Worm (Caenorhabditis elegans) whole organism, late embryonic: Measurements from ENCODE around the gene Y48C3A.18.

Experiments used
- C08G9.2 ChIP-seq: sonication (generic microtip); optimal IDR thresholded peaks from 2 replicates; lab custom pipeline; 2016; ENCODE audit warnings: mild to moderate bottlenecking, missing genetic modification characterization, moderate library complexity, missing compliant biosample characterization
- K09A11.1 ChIP-seq: sonication (generic microtip); optimal IDR thresholded peaks from 2 replicates; lab custom pipeline; 2017; ENCODE audit warnings: antibody characterized with exemption, mild to moderate bottlenecking, missing genetic modification characterization, missing compliant biosample characterization; ENCODE audit not compliant: insufficient read depth
- ahr-1 ChIP-seq: sonication (generic microtip); optimal IDR thresholded peaks from 2 replicates; lab custom pipeline; 2016; ENCODE audit warnings: missing genetic modification characterization, missing compliant biosample characterization
- ceh-2 ChIP-seq: sonication (generic microtip); optimal IDR thresholded peaks from 2 replicates; lab custom pipeline; 2016; ENCODE audit warnings: missing genotype, missing genetic modification characterization, missing compliant biosample characterization
- ceh-24 ChIP-seq: sonication (generic microtip); optimal IDR thresholded peaks from 2 replicates; lab custom pipeline; 2016; ENCODE audit warnings: mild to moderate bottlenecking, missing genetic modification characterization, missing compliant biosample characterization
- ceh-31 ChIP-seq: sonication (generic microtip); optimal IDR thresholded peaks from 2 replicates; lab custom pipeline; 2016; ENCODE audit warnings: missing genetic modification characterization, missing compliant biosample characterization
- ceh-34 ChIP-seq: sonication (generic microtip); optimal IDR thresholded peaks from 2 replicates; lab custom pipeline; 2016; ENCODE audit warnings: mild to moderate bottlenecking, missing genetic modification characterization, missing compliant biosample characterization
- ceh-45 ChIP-seq: fragments of 200-800 bp; sonication (Bioruptor generic); IDR thresholded peaks from 2 replicates; pipeline ENCODE4 v1.3.6; 2022; ENCODE audit warnings: missing genetic modification reagents, missing genetic modification characterization, missing compliant biosample characterization
- ceh-6 ChIP-seq: fragments of 200-800 bp; sonication (Bioruptor generic); optimal IDR thresholded peaks from 2 replicates; lab custom pipeline; 2018; ENCODE audit warnings: mild to moderate bottlenecking, missing genetic modification characterization, missing compliant biosample characterization
- dve-1 ChIP-seq: sonication (generic microtip); optimal IDR thresholded peaks from 2 replicates; lab custom pipeline; 2017; ENCODE audit warnings: antibody characterized with exemption, mild to moderate bottlenecking, missing genetic modification characterization, missing compliant biosample characterization
- elt-4 ChIP-seq: sonication (generic microtip); optimal IDR thresholded peaks from 2 replicates; lab custom pipeline; 2016; ENCODE audit warnings: missing genetic modification characterization, missing compliant biosample characterization
- fax-1 ChIP-seq: sonication (generic microtip); optimal IDR thresholded peaks from 2 replicates; lab custom pipeline; 2016; ENCODE audit warnings: missing genotype, missing genetic modification characterization, missing compliant biosample characterization
- fkh-10 ChIP-seq: fragments of 150-350 bp; optimal IDR thresholded peaks from 2 replicates; lab custom pipeline; 2014; ENCODE audit warnings: missing biosample characterization, missing genetic modification reagents, missing genetic modification characterization
- fkh-6 ChIP-seq: sonication (generic microtip); optimal IDR thresholded peaks from 2 replicates; lab custom pipeline; 2016; ENCODE audit warnings: missing genetic modification characterization, missing compliant biosample characterization
- gmeb-2 ChIP-seq: sonication (generic microtip); optimal IDR thresholded peaks from 2 replicates; lab custom pipeline; 2016; ENCODE audit warnings: missing genetic modification characterization, inconsistent platforms, missing compliant biosample characterization
- hlh-15 ChIP-seq: sonication (generic microtip); optimal IDR thresholded peaks from 2 replicates; lab custom pipeline; 2016; ENCODE audit warnings: missing genetic modification characterization, missing compliant biosample characterization
- hlh-30 ChIP-seq: sonication (generic microtip); optimal IDR thresholded peaks from 2 replicates; lab custom pipeline; 2017; ENCODE audit warnings: antibody characterized with exemption, missing genetic modification characterization, missing compliant biosample characterization; ENCODE audit not compliant: insufficient read depth
- hlh-6 ChIP-seq: sonication (generic microtip); optimal IDR thresholded peaks from 2 replicates; lab custom pipeline; 2016; ENCODE audit warnings: missing genotype, missing genetic modification characterization, missing compliant biosample characterization
- lim-6 ChIP-seq: sonication (generic microtip); optimal IDR thresholded peaks from 2 replicates; lab custom pipeline; 2016; ENCODE audit warnings: missing genetic modification characterization, missing compliant biosample characterization
- madf-2 ChIP-seq: sonication (generic microtip); optimal IDR thresholded peaks from 2 replicates; lab custom pipeline; 2017; ENCODE audit warnings: missing genetic modification characterization, missing compliant biosample characterization
- nfya-1 ChIP-seq: sonication (generic microtip); optimal IDR thresholded peaks from 2 replicates; lab custom pipeline; 2017; ENCODE audit warnings: missing genetic modification characterization, mild to moderate bottlenecking, missing compliant biosample characterization, antibody characterized with exemption, moderate library complexity
- nhr-11 ChIP-seq: fragments of 150-350 bp; optimal IDR thresholded peaks from 2 replicates; lab custom pipeline; 2014; ENCODE audit warnings: missing biosample characterization, missing genetic modification characterization
- pat-9 ChIP-seq: fragments of 200-800 bp; sonication (Bioruptor generic); optimal IDR thresholded peaks from 2 replicates; lab custom pipeline; 2018; ENCODE audit warnings: mild to moderate bottlenecking, missing genetic modification characterization, moderate library complexity, missing compliant biosample characterization
- pha-2 ChIP-seq: sonication (generic microtip); optimal IDR thresholded peaks from 2 replicates; lab custom pipeline; 2017; ENCODE audit warnings: mild to moderate bottlenecking, missing genetic modification characterization, missing compliant biosample characterization
- ref-2 ChIP-seq: sonication (generic microtip); optimal IDR thresholded peaks from 2 replicates; lab custom pipeline; 2016; ENCODE audit warnings: missing genetic modification characterization, missing compliant biosample characterization
- rnt-1 ChIP-seq: sonication (generic microtip); optimal IDR thresholded peaks from 2 replicates; lab custom pipeline; 2016; ENCODE audit warnings: missing genetic modification characterization, missing compliant biosample characterization
- sdc-2 ChIP-seq: sonication (generic microtip); optimal IDR thresholded peaks from 2 replicates; lab custom pipeline; 2016; ENCODE audit warnings: missing genotype, missing genetic modification characterization, missing compliant biosample characterization
- sox-2 ChIP-seq: fragments of 200-800 bp; sonication (Bioruptor generic); IDR thresholded peaks from 2 replicates; pipeline ENCODE4 v1.3.6; 2022; ENCODE audit warnings: missing genetic modification reagents, missing genetic modification characterization, missing compliant biosample characterization
- sox-4 ChIP-seq: sonication (generic microtip); optimal IDR thresholded peaks from 2 replicates; lab custom pipeline; 2017; ENCODE audit warnings: mild to moderate bottlenecking, missing genetic modification characterization, inconsistent platforms, missing compliant biosample characterization
- tbx-2 ChIP-seq: sonication (generic microtip); optimal IDR thresholded peaks from 2 replicates; lab custom pipeline; 2016; ENCODE audit warnings: missing genetic modification characterization, missing compliant biosample characterization
- tbx-7 ChIP-seq: sonication (generic microtip); optimal IDR thresholded peaks from 2 replicates; lab custom pipeline; 2016; ENCODE audit warnings: missing genotype, missing genetic modification characterization, missing compliant biosample characterization
- ttx-3 ChIP-seq: sonication (generic microtip); optimal IDR thresholded peaks from 2 replicates; lab custom pipeline; 2016; ENCODE audit warnings: missing genetic modification reagents, missing genetic modification characterization, missing compliant biosample characterization
- unc-3 ChIP-seq, 2 experiments: fragments of 200-800 bp in 1 of 2; sonication (Bioruptor generic) in 1 of 2; sonication (generic microtip) in 1 of 2; conservative IDR thresholded peaks in 1 of 2; optimal IDR thresholded peaks in 1 of 2; 2 replicates each; pipeline versions ENCODE4 v1.3.6 to Lab custom; 2016 to 2022; ENCODE audit warnings: missing compliant biosample characterization in 2 of 2, missing genetic modification characterization in 2 of 2, missing genetic modification reagents in 1 of 2
- unc-55 ChIP-seq: sonication (generic microtip); optimal IDR thresholded peaks from 2 replicates; lab custom pipeline; 2017; ENCODE audit warnings: missing biosample characterization, missing genetic modification reagents, missing genetic modification characterization
- zip-5 ChIP-seq: sonication (generic microtip); optimal IDR thresholded peaks from 2 replicates; lab custom pipeline; 2016; ENCODE audit warnings: missing genetic modification characterization, missing compliant biosample characterization

Gene Y48C3A.18

DNA sequence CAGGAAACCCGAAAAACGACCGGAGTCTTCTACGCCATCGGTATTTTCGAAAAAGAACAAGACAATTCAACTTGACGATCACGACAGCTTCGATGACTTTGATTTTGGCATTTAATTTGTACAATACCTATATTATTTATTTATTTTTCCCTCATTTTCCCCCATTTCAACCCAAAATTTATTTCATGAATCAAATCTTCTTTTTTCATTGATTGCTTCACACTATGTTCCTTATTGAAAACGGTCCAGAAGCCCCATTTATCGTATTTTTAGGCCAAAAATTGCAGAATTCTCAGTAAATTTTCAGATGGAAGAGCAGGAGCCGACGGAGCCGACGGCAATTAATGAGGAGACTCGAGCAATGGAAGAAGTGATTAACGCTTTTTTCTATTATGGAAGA is 11.8 kb downstream of the Y48C3A.18 start, which contains the start of gene Y48E1C.2:
Y48E1C.2 (plus strand) TSS at position 301 of the 400 bp plus-strand sequence.
- TF ChIP-seq unc-3 (GFP tag; conservative IDR thresholded peaks at IDR 0.05; lab: Robert Waterston, UW): no peak
- TF ChIP-seq unc-3 (tag; optimal IDR thresholded peaks at IDR 0.05; lab: Kevin White, UChicago): no peak
- no peak for TF ChIP-seq ceh-24 (tag; lab: Kevin White, UChicago)
- TF ChIP-seq hlh-15 (tag; lab: Kevin White, UChicago): no peak
- TF ChIP-seq ceh-2 (tag; lab: Kevin White, UChicago): no peak
- TF ChIP-seq gmeb-2: no peak
- TF ChIP-seq fax-1 (tag; lab: Kevin White, UChicago): no peak
- TF ChIP-seq hlh-30: no peak
- TF ChIP-seq ahr-1 (tag; lab: Kevin White, UChicago): no peak
- no peak for TF ChIP-seq nhr-11
- no peak for TF ChIP-seq tbx-7 (tag; lab: Kevin White, UChicago)
- TF ChIP-seq, all 69 proteins: peak for 0

DNA sequence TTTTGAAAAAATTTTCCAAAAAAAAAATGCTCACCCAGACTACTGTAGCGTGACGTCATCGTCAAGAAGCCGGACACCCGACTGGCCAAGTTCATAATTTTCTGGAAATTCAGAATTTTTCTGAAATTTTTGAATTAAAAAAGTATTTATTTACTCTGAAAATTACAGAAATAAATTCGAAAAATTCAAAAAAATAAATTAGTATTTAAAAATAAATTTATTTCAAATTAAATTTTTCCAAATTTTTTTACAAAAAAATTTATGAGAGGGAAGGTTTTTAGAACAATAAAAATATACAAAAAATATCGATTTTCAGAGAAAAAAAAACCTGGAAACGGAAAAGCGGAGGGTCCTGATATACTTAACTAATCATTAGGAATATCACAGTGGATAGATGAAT is 24.3 kb downstream of the Y48C3A.18 start, which contains the start of gene Y48E1C.4:
Y48E1C.4 (minus strand) TSS at position 101 of the 400 bp plus-strand sequence.
- TF ChIP-seq rnt-1 (tag; lab: Kevin White, UChicago): no peak
- no peak for TF ChIP-seq madf-2 (tag; lab: Kevin White, UChicago)
- no peak for TF ChIP-seq ceh-45 (GFP tag; lab: Robert Waterston, UW)
- no peak for TF ChIP-seq zip-5 (tag; lab: Kevin White, UChicago)
- no peak for TF ChIP-seq sox-2 (GFP tag; lab: Robert Waterston, UW)
- TF ChIP-seq K09A11.1 (tag; lab: Kevin White, UChicago): no peak
- TF ChIP-seq tbx-2 (tag; lab: Kevin White, UChicago): no peak
- no peak for TF ChIP-seq ttx-3 (tag; lab: Kevin White, UChicago)
- no peak for TF ChIP-seq hlh-30
- TF ChIP-seq nhr-11: no peak
- no peak for TF ChIP-seq ref-2
- TF ChIP-seq sdc-2 (tag; lab: Kevin White, UChicago): no peak
- TF ChIP-seq pha-2 (tag; lab: Kevin White, UChicago): no peak
- TF ChIP-seq hlh-6 (tag; lab: Kevin White, UChicago): no peak
- TF ChIP-seq ceh-31: no peak
- TF ChIP-seq unc-55 (GFP tag; lab: Kevin White, UChicago): no peak
- TF ChIP-seq elt-4 (tag; lab: Kevin White, UChicago): no peak
- TF ChIP-seq fkh-6 (tag; lab: Kevin White, UChicago): no peak
- no peak for TF ChIP-seq pat-9 (tag; lab: Kevin White, UChicago)

DNA sequence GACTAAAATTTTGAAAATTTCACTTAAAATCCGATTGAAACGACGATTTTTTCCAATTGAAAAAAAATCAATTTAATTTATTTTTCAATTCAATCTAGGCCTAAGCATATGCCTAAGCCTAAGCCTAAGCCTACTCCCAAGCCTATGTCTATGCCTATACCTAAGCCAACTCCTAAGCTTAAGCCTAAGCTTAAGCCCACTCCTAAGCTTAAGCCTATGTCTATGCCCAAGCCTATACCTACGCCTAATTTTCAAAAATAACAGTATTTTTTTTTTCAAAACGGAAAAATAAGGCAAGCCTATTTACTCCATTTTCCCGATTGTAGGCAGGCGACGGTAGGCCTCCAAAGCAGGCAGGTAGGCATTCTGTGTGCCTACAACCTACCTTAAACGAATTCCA is 31.9 kb downstream of the Y48C3A.18 start:
- TF ChIP-seq pha-2 (tag; lab: Kevin White, UChicago) (no peak), sox-4 (tag; lab: Kevin White, UChicago) (no peak), K09A11.1 (tag; lab: Kevin White, UChicago) (no peak), fkh-6 (tag; lab: Kevin White, UChicago) (no peak), C08G9.2 (tag; lab: Kevin White, UChicago) (no peak), dve-1 (no peak), ahr-1 (tag; lab: Kevin White, UChicago) (no peak), ttx-3 (tag; lab: Kevin White, UChicago) (no peak), unc-55 (GFP tag; lab: Kevin White, UChicago) (no peak), unc-3 (GFP tag; conservative IDR thresholded peaks at IDR 0.05; lab: Robert Waterston, UW) (no peak), unc-3 (tag; optimal IDR thresholded peaks at IDR 0.05; lab: Kevin White, UChicago) (no peak), fkh-10 (GFP tag; lab: Kevin White, UChicago) (no peak), sox-2 (GFP tag; lab: Robert Waterston, UW) (no peak), pat-9 (tag; lab: Kevin White, UChicago) (no peak), ceh-34 (tag; lab: Kevin White, UChicago) (no peak), sdc-2 (tag; lab: Kevin White, UChicago) (no peak), ceh-6 (GFP tag; lab: Kevin White, UChicago) (no peak)
- TF ChIP-seq, all 69 proteins: peak for 0

DNA sequence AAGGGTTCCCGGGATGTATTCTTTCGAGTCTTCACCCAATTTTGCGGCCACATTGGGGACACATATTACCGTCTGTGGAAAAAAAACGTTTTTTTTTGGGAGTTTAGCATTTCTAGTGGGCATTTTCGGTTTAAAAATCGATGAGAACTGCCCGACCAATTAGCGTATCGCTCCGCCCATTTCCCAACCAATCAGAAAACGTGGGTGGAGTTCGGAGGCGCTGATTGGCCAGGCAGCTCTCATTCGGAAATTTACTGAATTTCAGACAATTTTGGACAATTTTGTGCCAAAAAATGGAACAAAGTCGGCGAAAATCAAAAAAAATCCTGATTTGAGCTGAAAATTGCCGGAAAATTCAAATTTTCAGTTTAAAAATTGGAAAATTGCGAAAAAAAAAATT is 34.2 kb downstream of the Y48C3A.18 start:
- TF ChIP-seq lim-6 (tag; lab: Kevin White, UChicago) (no peak), nfya-1 (tag; lab: Kevin White, UChicago) (peak; percentile 99)
